Worm (Caenorhabditis elegans) whole organism, L4/young adult: ENCODE results near the gene srz-97.

ENCODE experiments used
- dao-5 ChIP-seq: sonication (generic microtip); optimal IDR thresholded peaks from 2 replicates; lab custom pipeline; 2016; ENCODE audit warnings: missing genotype, missing genetic modification characterization, moderate library complexity, missing compliant biosample characterization
- him-1 ChIP-seq: sonication (generic microtip); optimal IDR thresholded peaks from 2 replicates; lab custom pipeline; 2016; ENCODE audit warnings: missing genotype, missing genetic modification reagents, missing genetic modification characterization, missing compliant biosample characterization

- TF ChIP-seq him-1 (tag; lab: Kevin White, UChicago) (no peak), dao-5 (tag; lab: Kevin White, UChicago) (no peak)
Measured at ce11 chrV:14501136-14501535, 33.1 kb upstream of the srz-97 start, which contains the start of gene R02D5.24.
